Worm (Caenorhabditis elegans) whole organism, midembryonic: ENCODE data around the gene cwp-5.

ENCODE experiments used
- T22C8.4 ChIP-seq: fragments of 200-800 bp; sonication (Bioruptor generic); IDR thresholded peaks from 2 replicates; pipeline ENCODE4 v1.3.6; 2022; ENCODE audit warnings: missing genetic modification characterization, missing compliant biosample characterization
- cog-1 ChIP-seq: sonication (generic microtip); optimal IDR thresholded peaks from 2 replicates; lab custom pipeline; 2016; ENCODE audit warnings: missing genetic modification characterization, missing compliant biosample characterization
- flt-1 ChIP-seq: fragments of 200-800 bp; sonication (Bioruptor generic); IDR thresholded peaks from 2 replicates; pipeline ENCODE4 v1.3.6; 2022; ENCODE audit warnings: missing genetic modification characterization, missing compliant biosample characterization
- klf-2 ChIP-seq: fragments of 200-800 bp; sonication (Bioruptor generic); conservative IDR thresholded peaks from 2 replicates; pipeline ENCODE4 v1.3.6; 2022; ENCODE audit warnings: missing genetic modification reagents, missing genetic modification characterization, missing compliant biosample characterization
- med-1 ChIP-seq: sonication (generic microtip); optimal IDR thresholded peaks from 2 replicates; lab custom pipeline; 2017; ENCODE audit warnings: missing genetic modification characterization, mild to moderate bottlenecking, missing compliant biosample characterization, antibody characterized with exemption, missing genetic modification reagents; ENCODE audit not compliant: insufficient read depth
- ref-1 ChIP-seq: fragments of 200-800 bp; sonication (Bioruptor generic); conservative IDR thresholded peaks from 2 replicates; pipeline ENCODE4 v1.3.6; 2022; ENCODE audit warnings: missing genetic modification reagents, missing genetic modification characterization, missing compliant biosample characterization
- tab-1 ChIP-seq: fragments of 200-800 bp; sonication (Bioruptor generic); IDR thresholded peaks from 2 replicates; pipeline ENCODE4 v1.3.6; 2022; ENCODE audit warnings: missing genetic modification characterization, missing compliant biosample characterization
- ztf-23 ChIP-seq: fragments of 200-800 bp; sonication (Bioruptor generic); IDR thresholded peaks from 2 replicates; pipeline ENCODE4 v1.3.6; 2022; ENCODE audit warnings: missing genetic modification reagents, missing genetic modification characterization, missing compliant biosample characterization
- ztf-29 ChIP-seq: fragments of 200-800 bp; sonication (Bioruptor generic); IDR thresholded peaks from 2 replicates; pipeline ENCODE4 v1.3.6; 2022; ENCODE audit warnings: missing genetic modification reagents, missing genetic modification characterization, missing compliant biosample characterization

The cwp-5 gene

ce11 chrX:13169975-13170374 lies 19.8 kb downstream of the cwp-5 start, which contains the start of gene mob-2:
mob-2 (minus strand) TSS chrX:13170075.
- TF ChIP-seq ref-1 (GFP tag; lab: Robert Waterston, UW) (no peak), flt-1 (GFP tag; lab: Robert Waterston, UW) (no peak), med-1 (GFP tag; lab: Kevin White, UChicago) (no peak), T22C8.4 (no peak), ztf-29 (GFP tag; lab: Robert Waterston, UW) (no peak), ztf-23 (GFP tag; lab: Robert Waterston, UW) (no peak)

ce11 chrX:13169133-13169532 lies 20.6 kb downstream of the cwp-5 start:
- TF ChIP-seq cog-1 (peak; percentile 88), tab-1 (GFP tag; lab: Robert Waterston, UW) (no peak), flt-1 (GFP tag; lab: Robert Waterston, UW) (no peak), med-1 (GFP tag; lab: Kevin White, UChicago) (no peak), T22C8.4 (no peak)

- TF ChIP-seq med-1 (GFP tag; lab: Kevin White, UChicago), result no peak
- TF ChIP-seq ztf-23 (GFP tag; lab: Robert Waterston, UW), result no peak
- no peak for TF ChIP-seq cog-1
- no peak for TF ChIP-seq tab-1 (GFP tag; lab: Robert Waterston, UW)
- TF ChIP-seq klf-2, result no peak
- no peak for TF ChIP-seq ztf-29 (GFP tag; lab: Robert Waterston, UW)
- no peak for TF ChIP-seq T22C8.4
- no peak for TF ChIP-seq ref-1 (GFP tag; lab: Robert Waterston, UW)
These were observed 24.1 kb downstream of the cwp-5 start for ce11 chrX:13165686-13166085.

ce11 chrX:13164301-13164700 lies 25.5 kb downstream of the cwp-5 start:
- TF ChIP-seq med-1 (GFP tag; lab: Kevin White, UChicago), result no peak
- TF ChIP-seq ztf-23 (GFP tag; lab: Robert Waterston, UW), result no peak
- no peak for TF ChIP-seq T22C8.4
- TF ChIP-seq flt-1 (GFP tag; lab: Robert Waterston, UW), result no peak
- no peak for TF ChIP-seq ztf-29 (GFP tag; lab: Robert Waterston, UW)
- TF ChIP-seq ref-1 (GFP tag; lab: Robert Waterston, UW), result no peak
- TF ChIP-seq klf-2, result no peak
- TF ChIP-seq tab-1 (GFP tag; lab: Robert Waterston, UW), result no peak
- no peak for TF ChIP-seq cog-1

ce11 chrX:13163185-13163584 lies 26.6 kb downstream of the cwp-5 start:
- TF ChIP-seq ztf-29 (GFP tag; lab: Robert Waterston, UW) (no peak), ref-1 (GFP tag; lab: Robert Waterston, UW) (no peak), cog-1 (no peak), tab-1 (GFP tag; lab: Robert Waterston, UW) (no peak), ztf-23 (GFP tag; lab: Robert Waterston, UW) (no peak), med-1 (GFP tag; lab: Kevin White, UChicago) (no peak), klf-2 (no peak), T22C8.4 (no peak), flt-1 (GFP tag; lab: Robert Waterston, UW) (no peak)

- TF ChIP-seq cog-1, result no peak
- TF ChIP-seq klf-2, result no peak
- no peak for TF ChIP-seq tab-1 (GFP tag; lab: Robert Waterston, UW)
- no peak for TF ChIP-seq ztf-23 (GFP tag; lab: Robert Waterston, UW)
- no peak for TF ChIP-seq flt-1 (GFP tag; lab: Robert Waterston, UW)
- TF ChIP-seq ref-1 (GFP tag; lab: Robert Waterston, UW), result no peak
- no peak for TF ChIP-seq ztf-29 (GFP tag; lab: Robert Waterston, UW)
- TF ChIP-seq med-1 (GFP tag; lab: Kevin White, UChicago), result no peak
- TF ChIP-seq T22C8.4, result no peak
These were observed 27.3 kb downstream of the cwp-5 start for ce11 chrX:13162351-13163038.

- TF ChIP-seq klf-2 (no peak), ref-1 (GFP tag; lab: Robert Waterston, UW) (no peak), ztf-23 (GFP tag; lab: Robert Waterston, UW) (no peak), T22C8.4 (no peak), tab-1 (GFP tag; lab: Robert Waterston, UW) (no peak), med-1 (GFP tag; lab: Kevin White, UChicago) (no peak)
These were observed 28.0 kb downstream of the cwp-5 start for ce11 chrX:13161778-13162177.

ce11 chrX:13159890-13160289 lies 29.9 kb downstream of the cwp-5 start:
- TF ChIP-seq flt-1 (GFP tag; lab: Robert Waterston, UW) (no peak), klf-2 (no peak), ref-1 (GFP tag; lab: Robert Waterston, UW) (no peak), T22C8.4 (no peak), tab-1 (GFP tag; lab: Robert Waterston, UW) (no peak), cog-1 (no peak), med-1 (GFP tag; lab: Kevin White, UChicago) (no peak), ztf-29 (GFP tag; lab: Robert Waterston, UW) (no peak), ztf-23 (GFP tag; lab: Robert Waterston, UW) (no peak)

ce11 chrX:13159005-13159404 lies 30.8 kb downstream of the cwp-5 start:
- TF ChIP-seq flt-1 (GFP tag; lab: Robert Waterston, UW), result no peak
- no peak for TF ChIP-seq ztf-29 (GFP tag; lab: Robert Waterston, UW)
- TF ChIP-seq ztf-23 (GFP tag; lab: Robert Waterston, UW), result no peak
- no peak for TF ChIP-seq tab-1 (GFP tag; lab: Robert Waterston, UW)
- TF ChIP-seq med-1 (GFP tag; lab: Kevin White, UChicago), result no peak
- TF ChIP-seq T22C8.4, result no peak
- no peak for TF ChIP-seq cog-1
- no peak for TF ChIP-seq ref-1 (GFP tag; lab: Robert Waterston, UW)
- TF ChIP-seq klf-2, result no peak

ce11 chrX:13158487-13158886 lies 31.3 kb downstream of the cwp-5 start:
- TF ChIP-seq ztf-29 (GFP tag; lab: Robert Waterston, UW) (no peak), klf-2 (no peak), med-1 (GFP tag; lab: Kevin White, UChicago) (no peak), flt-1 (GFP tag; lab: Robert Waterston, UW) (no peak), tab-1 (GFP tag; lab: Robert Waterston, UW) (no peak)
